Worm (Caenorhabditis elegans): Measurements from ENCODE around the gene ZK643.2.

The ZK643.2 gene

DNA sequence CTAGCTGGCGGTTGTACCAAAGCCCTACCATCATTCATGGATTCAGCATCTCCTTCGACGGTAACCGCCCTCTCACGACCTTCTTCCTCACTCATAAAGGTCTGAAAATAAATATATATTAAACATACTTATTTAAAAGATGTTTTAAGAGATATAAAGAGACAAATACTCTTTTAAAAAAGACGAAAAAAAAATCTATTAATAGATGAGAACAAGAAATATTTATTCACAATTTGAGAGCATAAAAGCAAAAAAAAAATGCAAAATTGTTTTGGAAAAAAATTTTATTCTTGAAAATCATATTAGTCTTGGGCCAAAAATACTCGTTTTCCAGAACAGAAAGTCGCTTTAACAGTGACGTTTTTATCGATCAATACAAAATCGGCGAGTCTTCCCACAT lies 40.3 kb downstream of the ZK643.2 start, which contains the start of gene skat-1:
Gene skat-1 (minus strand): TSS at position 101 of the 400 bp plus-strand sequence.
- no peak for TF ChIP-seq unc-62 (GFP tag; optimal IDR thresholded peaks at IDR 0.05)
- no peak for TF ChIP-seq jun-1 (tag; optimal IDR thresholded peaks at IDR 0.05)
- TF ChIP-seq nhr-12 (tag; optimal IDR thresholded peaks at IDR 0.05): no peak
- TF ChIP-seq nhr-23 (tag; optimal IDR thresholded peaks at IDR 0.05): no peak
- TF ChIP-seq skn-1 (tag; optimal IDR thresholded peaks at IDR 0.05): no peak
- no peak for TF ChIP-seq elt-2 (tag; optimal IDR thresholded peaks at IDR 0.05)
- no peak for TF ChIP-seq egl-27 (tag; optimal IDR thresholded peaks at IDR 0.05)
- no peak for TF ChIP-seq nhr-43 (tag; optimal IDR thresholded peaks at IDR 0.05; ENCODE audit: poor library complexity, severe bottlenecking)
- TF ChIP-seq nhr-76 (tag; optimal IDR thresholded peaks at IDR 0.05): no peak

DNA sequence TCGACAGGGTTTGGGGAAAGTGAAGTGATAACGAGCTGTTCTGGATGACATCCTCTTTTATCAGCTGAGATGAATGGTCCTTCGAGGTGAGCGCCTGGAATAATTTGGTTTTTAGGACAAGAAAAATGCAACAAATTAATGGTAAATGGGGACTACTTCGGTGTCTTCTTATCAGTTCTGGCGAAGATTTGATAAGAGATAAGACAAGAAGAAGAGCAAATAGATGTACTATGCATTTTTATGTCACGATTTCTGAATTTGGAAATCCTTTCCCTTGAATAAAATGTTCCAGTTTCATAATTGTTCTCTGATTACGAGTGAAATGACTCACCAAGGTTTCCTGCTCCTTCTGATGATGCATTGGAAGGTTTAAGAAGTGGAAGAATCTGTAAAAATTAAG lies 41.5 kb downstream of the ZK643.2 start:
- TF ChIP-seq egl-27 (tag; optimal IDR thresholded peaks at IDR 0.05) (no peak), ztf-11 (tag; optimal IDR thresholded peaks at IDR 0.05) (no peak), pqm-1 (tag; optimal IDR thresholded peaks at IDR 0.05) (peak; percentile 47), elt-1 (tag; optimal IDR thresholded peaks at IDR 0.05) (no peak), fos-1 (tag; optimal IDR thresholded peaks at IDR 0.05) (no peak), R02D3.7 (tag; optimal IDR thresholded peaks at IDR 0.05) (no peak), nhr-12 (tag; optimal IDR thresholded peaks at IDR 0.05) (no peak), elt-2 (tag; optimal IDR thresholded peaks at IDR 0.05) (peak; percentile 79), egl-5 (tag; optimal IDR thresholded peaks at IDR 0.05) (no peak), zag-1 (tag; optimal IDR thresholded peaks at IDR 0.05) (no peak), tbx-2 (tag; optimal IDR thresholded peaks at IDR 0.05) (no peak), ama-1 (optimal IDR thresholded peaks at IDR 0.05) (no peak), eor-1 (tag; optimal IDR thresholded peaks at IDR 0.05) (no peak), elt-3 (tag; optimal IDR thresholded peaks at IDR 0.05) (no peak)

DNA sequence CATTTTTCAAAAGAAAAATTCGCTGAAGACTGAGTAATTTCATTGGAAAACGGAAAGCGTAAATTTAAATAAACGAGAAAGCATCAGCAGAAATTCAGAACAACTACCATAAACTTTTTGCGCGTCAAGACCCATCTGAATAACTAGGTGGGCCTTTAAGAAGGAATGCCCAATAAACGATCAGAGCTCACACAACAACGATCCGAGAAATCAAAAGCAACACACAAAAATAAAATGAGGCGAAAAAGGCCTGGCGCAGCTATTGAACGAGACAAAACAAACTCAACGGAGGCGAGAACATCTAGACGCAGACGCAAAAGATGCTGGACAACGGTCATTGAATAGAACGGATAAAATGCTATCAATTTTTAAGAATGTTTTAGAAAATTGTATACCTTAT lies 42.5 kb downstream of the ZK643.2 start:
- TF ChIP-seq hmg-11 (tag; optimal IDR thresholded peaks at IDR 0.05) (peak; percentile 19), nhr-67 (tag; optimal IDR thresholded peaks at IDR 0.05) (no peak)

DNA sequence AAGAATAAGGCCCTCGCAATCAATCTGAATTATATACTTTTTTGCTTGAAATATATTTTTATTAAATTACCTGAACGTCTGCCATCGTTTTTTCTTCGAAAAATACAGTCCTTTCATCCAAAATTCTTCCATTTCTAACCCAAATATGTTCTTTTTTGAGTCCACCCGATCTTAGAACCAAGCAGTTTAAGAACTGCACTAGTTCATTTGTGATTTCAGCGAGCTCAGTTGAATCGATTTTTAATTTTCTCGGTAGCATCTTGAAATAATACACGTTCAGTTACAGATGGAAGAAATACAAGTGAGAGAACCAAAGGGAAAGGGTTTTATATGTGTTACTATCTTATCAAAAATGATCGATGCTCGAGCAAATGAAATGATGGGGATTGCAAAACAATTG lies 43.2 kb downstream of the ZK643.2 start, which contains the start of gene F59B2.3:
Gene F59B2.3 (minus strand): TSS at position 259 of the 400 bp plus-strand sequence.
- TF ChIP-seq elt-2 (tag; optimal IDR thresholded peaks at IDR 0.05): peak; percentile 5
- no peak for TF ChIP-seq nhr-28 (tag; optimal IDR thresholded peaks at IDR 0.05)

DNA sequence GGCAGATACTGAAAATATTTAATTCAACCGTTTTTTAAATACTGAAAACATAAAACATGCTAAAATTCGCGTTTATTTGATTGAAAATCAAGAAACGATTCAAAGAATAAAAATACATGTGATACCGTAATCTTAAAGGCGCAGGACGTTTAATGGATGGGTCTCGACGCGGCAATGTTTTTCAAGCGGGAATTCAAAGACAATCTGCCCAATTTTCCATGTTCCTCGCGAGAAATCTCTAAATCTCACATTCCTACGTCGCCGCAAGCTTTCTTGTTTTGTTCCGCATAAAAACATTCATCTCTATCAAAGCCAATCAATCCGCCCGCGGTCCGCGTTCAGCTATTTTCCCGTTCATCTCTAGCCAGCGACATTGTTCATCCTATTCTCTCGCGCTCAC lies 45.2 kb downstream of the ZK643.2 start:
- TF ChIP-seq snpc-4 (tag; optimal IDR thresholded peaks at IDR 0.05) (no peak), mml-1 (tag; optimal IDR thresholded peaks at IDR 0.05) (no peak), ztf-4 (tag; optimal IDR thresholded peaks at IDR 0.05) (no peak), elt-1 (tag; optimal IDR thresholded peaks at IDR 0.05) (no peak), ceh-9 (tag; optimal IDR thresholded peaks at IDR 0.05) (no peak), jun-1 (tag; optimal IDR thresholded peaks at IDR 0.05) (no peak), hmg-11 (tag; optimal IDR thresholded peaks at IDR 0.05) (no peak), lsy-12 (tag; optimal IDR thresholded peaks at IDR 0.05) (no peak), fkh-2 (tag; optimal IDR thresholded peaks at IDR 0.05) (no peak), eor-1 (tag; optimal IDR thresholded peaks at IDR 0.05) (no peak), unc-39 (tag; optimal IDR thresholded peaks at IDR 0.05) (no peak), sea-2 (GFP tag; optimal IDR thresholded peaks at IDR 0.05) (no peak)

DNA sequence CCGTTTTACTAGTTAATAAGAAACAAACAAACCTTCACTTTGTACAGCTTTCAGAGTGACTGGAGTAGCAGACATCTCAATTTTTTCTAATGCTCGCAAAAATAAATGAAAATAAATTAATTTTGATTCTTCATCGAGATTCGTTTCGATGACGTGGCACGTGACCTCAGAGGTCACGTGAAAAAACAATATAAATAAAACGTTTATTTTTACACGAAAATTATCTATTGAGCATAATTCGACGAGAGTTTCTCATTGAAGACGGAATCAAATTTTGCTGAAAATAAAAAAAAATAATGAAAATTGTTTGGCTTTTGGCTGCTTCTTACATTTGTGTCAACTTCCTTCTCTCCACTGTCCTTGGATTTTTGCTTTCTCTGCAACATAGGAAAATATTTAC lies 45.6 kb downstream of the ZK643.2 start, which contains the start of gene rpn-6.2:
Gene rpn-6.2 (minus strand): TSS at position 101 of the 400 bp plus-strand sequence.
- TF ChIP-seq snpc-4 (tag; optimal IDR thresholded peaks at IDR 0.05): no peak
- TF ChIP-seq eor-1 (tag; optimal IDR thresholded peaks at IDR 0.05): no peak
- TF ChIP-seq fos-1 (tag; optimal IDR thresholded peaks at IDR 0.05): no peak
- no peak for TF ChIP-seq nhr-67 (tag; optimal IDR thresholded peaks at IDR 0.05)
- TF ChIP-seq pqm-1 (tag; optimal IDR thresholded peaks at IDR 0.05): no peak

DNA sequence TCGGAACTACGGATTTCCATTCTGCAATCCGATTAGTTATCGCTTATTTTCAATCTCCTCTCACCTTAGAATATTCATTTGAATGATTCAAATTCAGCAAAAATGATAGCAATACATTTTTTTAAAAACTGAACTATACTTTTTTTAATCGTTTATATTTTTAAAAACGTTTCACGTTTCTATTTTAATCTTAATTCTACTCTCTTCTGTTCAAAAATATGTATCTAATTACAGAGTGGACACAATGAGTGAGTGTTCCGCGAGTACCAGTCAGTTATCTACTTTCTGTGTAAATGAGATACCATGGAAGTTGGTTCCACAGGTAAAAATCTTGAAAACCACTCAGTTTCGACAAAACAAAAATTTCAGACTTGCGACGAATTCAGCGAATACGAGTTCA lies 46.2 kb downstream of the ZK643.2 start, which contains the start of the genes F59B2.15 and zif-1:
Gene F59B2.15 (minus strand): TSS at position 101 of the 400 bp plus-strand sequence.
Gene zif-1 (plus strand): TSS at position 235 of the 400 bp plus-strand sequence.
- TF ChIP-seq elt-1 (tag; optimal IDR thresholded peaks at IDR 0.05): no peak
- no peak for TF ChIP-seq ceh-9 (tag; optimal IDR thresholded peaks at IDR 0.05)
- TF ChIP-seq mml-1 (tag; optimal IDR thresholded peaks at IDR 0.05): no peak
- no peak for TF ChIP-seq ceh-28 (tag; optimal IDR thresholded peaks at IDR 0.05)
- no peak for TF ChIP-seq pqm-1 (tag; optimal IDR thresholded peaks at IDR 0.05)
- TF ChIP-seq lsy-12 (tag; optimal IDR thresholded peaks at IDR 0.05): no peak
